Worm (Caenorhabditis elegans) whole organism, L4 larva: ENCODE results near the gene C50B6.7.

Experiments
- F10B5.3 ChIP-seq: sonication (generic microtip); optimal IDR thresholded peaks from 2 replicates; lab custom pipeline; 2016; ENCODE audit warnings: mild to moderate bottlenecking, missing genetic modification characterization, missing compliant biosample characterization
- F26F4.8 ChIP-seq: fragments of 200-800 bp; sonication (Bioruptor generic); conservative IDR thresholded peaks from 2 replicates; pipeline ENCODE4 v1.3.6; 2022; ENCODE audit warnings: missing genetic modification characterization, missing compliant biosample characterization
- F44E2.7 ChIP-seq: fragments of 200-800 bp; sonication (Bioruptor generic); IDR thresholded peaks from 2 replicates; pipeline ENCODE4 v2.1.2; 2022; ENCODE audit warnings: missing genetic modification characterization, missing compliant biosample characterization
- F49E8.2 ChIP-seq: sonication (generic microtip); optimal IDR thresholded peaks from 2 replicates; lab custom pipeline; 2016; ENCODE audit warnings: missing compliant biosample characterization, mild to moderate bottlenecking, missing genetic modification characterization, borderline replicate concordance
- R02D3.7 ChIP-seq: fragments of 150-350 bp; sonication (generic microtip); optimal IDR thresholded peaks from 3 replicates; lab custom pipeline; 2014; ENCODE audit warnings: missing biosample characterization, missing genetic modification characterization
- T20F7.1 ChIP-seq: fragments of 200-800 bp; sonication (Bioruptor generic); optimal IDR thresholded peaks from 2 replicates; lab custom pipeline; 2018; ENCODE audit warnings: mild to moderate bottlenecking, missing genetic modification characterization, missing compliant biosample characterization
- T26A8.4 ChIP-seq: fragments of 200-800 bp; sonication (Bioruptor generic); IDR thresholded peaks from 2 replicates; pipeline ENCODE4 v1.3.6; 2022; ENCODE audit warnings: missing genetic modification characterization, missing compliant biosample characterization
- Y48G9A.11 ChIP-seq: fragments of 200-800 bp; sonication (Bioruptor generic); IDR thresholded peaks from 2 replicates; pipeline ENCODE4 v1.3.6; 2022; ENCODE audit warnings: missing genetic modification reagents, missing genetic modification characterization, missing compliant biosample characterization
- ZK337.2 ChIP-seq: fragments of 200-800 bp; sonication (Bioruptor generic); IDR thresholded peaks from 2 replicates; pipeline ENCODE4 v1.3.6; 2022; ENCODE audit warnings: missing genetic modification reagents, missing genetic modification characterization, missing compliant biosample characterization
- aha-1 ChIP-seq: fragments of 150-350 bp; peaks from one replicate; lab custom pipeline; 2014; ENCODE audit warnings: missing biosample characterization, missing genetic modification characterization
- aly-2 ChIP-seq: sonication (generic microtip); optimal IDR thresholded peaks from 2 replicates; lab custom pipeline; 2018; ENCODE audit warnings: missing biosample characterization, missing genetic modification characterization
- ceh-28 ChIP-seq: fragments of 150-350 bp; optimal IDR thresholded peaks from 2 replicates; lab custom pipeline; 2014; ENCODE audit warnings: missing biosample characterization, missing genetic modification reagents, missing genetic modification characterization
- ceh-44 ChIP-seq: fragments of 200-800 bp; sonication (Bioruptor generic); IDR thresholded peaks from 2 replicates; pipeline ENCODE4 v1.3.6; 2022; ENCODE audit warnings: missing genetic modification reagents, missing genetic modification characterization, missing compliant biosample characterization
- ctbp-1 ChIP-seq: fragments of 200-800 bp; sonication (Bioruptor generic); IDR thresholded peaks from 2 replicates; pipeline ENCODE4 v1.3.6; 2022; ENCODE audit warnings: missing genetic modification reagents, missing genetic modification characterization, missing compliant biosample characterization
- daf-19 ChIP-seq: fragments of 200-800 bp; sonication (Bioruptor generic); conservative IDR thresholded peaks from 2 replicates; pipeline ENCODE4 v1.3.6; 2022; ENCODE audit warnings: missing genetic modification characterization, missing compliant biosample characterization
- dmd-8 ChIP-seq: fragments of 200-800 bp; sonication (Bioruptor generic); IDR thresholded peaks from 2 replicates; pipeline ENCODE4 v1.3.6; 2022; ENCODE audit warnings: missing genetic modification characterization, missing compliant biosample characterization
- dmd-9 ChIP-seq: fragments of 200-800 bp; sonication (Bioruptor generic); IDR thresholded peaks from 2 replicates; pipeline ENCODE4 v1.3.6; 2022; ENCODE audit warnings: missing genetic modification reagents, missing genetic modification characterization, missing compliant biosample characterization
- dpl-1 ChIP-seq: fragments of 150-350 bp; optimal IDR thresholded peaks from 2 replicates; lab custom pipeline; 2014; ENCODE audit warnings: missing biosample characterization, missing genetic modification reagents, missing genetic modification characterization
- duxl-1 ChIP-seq: sonication (generic microtip); optimal IDR thresholded peaks from 2 replicates; lab custom pipeline; 2016; ENCODE audit warnings: mild to moderate bottlenecking, missing genetic modification characterization, moderate library complexity, missing compliant biosample characterization; ENCODE audit not compliant: poor library complexity
- dve-1 ChIP-seq: sonication (generic microtip); optimal IDR thresholded peaks from 2 replicates; lab custom pipeline; 2017; ENCODE audit warnings: antibody characterized with exemption, mild to moderate bottlenecking, missing genetic modification characterization, missing compliant biosample characterization; ENCODE audit not compliant: insufficient read depth
- egl-27 ChIP-seq: sonication (generic microtip); optimal IDR thresholded peaks from 3 replicates; lab custom pipeline; 2017; ENCODE audit warnings: missing biosample characterization, missing genetic modification reagents, missing genetic modification characterization
- hlh-11 ChIP-seq: fragments of 200-800 bp; sonication (Bioruptor generic); optimal IDR thresholded peaks from 2 replicates; lab custom pipeline; 2018; ENCODE audit warnings: mild to moderate bottlenecking, missing genetic modification characterization, missing compliant biosample characterization
- jun-1 ChIP-seq: fragments of 150-350 bp; optimal IDR thresholded peaks from 2 replicates; lab custom pipeline; 2014; ENCODE audit warnings: missing biosample characterization, missing genetic modification reagents, missing genetic modification characterization
- lin-29 ChIP-seq: fragments of 200-800 bp; sonication (Bioruptor generic); IDR thresholded peaks from 2 replicates; pipeline ENCODE4 v1.3.6; 2022; ENCODE audit warnings: missing genetic modification reagents, missing genetic modification characterization, missing compliant biosample characterization
- lin-38 ChIP-seq: fragments of 200-800 bp; sonication (Bioruptor generic); IDR thresholded peaks from 2 replicates; pipeline ENCODE4 v1.3.6; 2022; ENCODE audit warnings: missing genetic modification reagents, missing genetic modification characterization, missing compliant biosample characterization
- lin-39 ChIP-seq: fragments of 150-350 bp; optimal IDR thresholded peaks from 2 replicates; lab custom pipeline; 2014; ENCODE audit warnings: missing biosample characterization, missing genetic modification reagents, missing genetic modification characterization
- mep-1 ChIP-seq: fragments of 150-350 bp; sonication (generic microtip); optimal IDR thresholded peaks from 3 replicates; lab custom pipeline; 2014; ENCODE audit warnings: missing biosample characterization, missing genetic modification characterization
- mes-2 ChIP-seq: sonication (generic microtip); optimal IDR thresholded peaks from 2 replicates; lab custom pipeline; 2016; ENCODE audit warnings: missing genotype, mild to moderate bottlenecking, missing genetic modification characterization, missing compliant biosample characterization; ENCODE audit not compliant: poor library complexity, severe bottlenecking
- nhr-10 ChIP-seq: fragments of 150-350 bp; optimal IDR thresholded peaks from 2 replicates; lab custom pipeline; 2014; ENCODE audit warnings: missing biosample characterization, missing genetic modification characterization
- nhr-102 ChIP-seq: sonication (generic microtip); optimal IDR thresholded peaks from 2 replicates; lab custom pipeline; 2016; ENCODE audit warnings: mild to moderate bottlenecking, missing genetic modification characterization, moderate library complexity, missing compliant biosample characterization
- nhr-28 ChIP-seq: fragments of 150-350 bp; optimal IDR thresholded peaks from 2 replicates; lab custom pipeline; 2014; ENCODE audit warnings: missing biosample characterization, missing genetic modification characterization
- nhr-42 ChIP-seq: fragments of 200-800 bp; sonication (Bioruptor generic); IDR thresholded peaks from 2 replicates; pipeline ENCODE4 v1.3.6; 2022; ENCODE audit warnings: missing genetic modification characterization, missing compliant biosample characterization
- nhr-48 ChIP-seq: sonication (generic microtip); optimal IDR thresholded peaks from 2 replicates; lab custom pipeline; 2016; ENCODE audit warnings: mild to moderate bottlenecking, missing genetic modification characterization, missing compliant biosample characterization
- nhr-6 ChIP-seq: fragments of 150-350 bp; optimal IDR thresholded peaks from 2 replicates; lab custom pipeline; 2014; ENCODE audit warnings: missing biosample characterization, missing genetic modification characterization
- nhr-76 ChIP-seq: fragments of 150-350 bp; optimal IDR thresholded peaks from 2 replicates; lab custom pipeline; 2014; ENCODE audit warnings: missing biosample characterization, missing genetic modification characterization
- pqm-1 ChIP-seq: sonication (generic microtip); optimal IDR thresholded peaks from 2 replicates; lab custom pipeline; 2017; ENCODE audit warnings: missing biosample characterization, missing genetic modification characterization
- rbr-2 ChIP-seq: sonication (generic microtip); optimal IDR thresholded peaks from 2 replicates; lab custom pipeline; 2016; ENCODE audit warnings: missing genotype, missing genetic modification characterization, missing compliant biosample characterization
- saeg-2 ChIP-seq: fragments of 200-800 bp; sonication (Bioruptor generic); IDR thresholded peaks from 2 replicates; pipeline ENCODE4 v1.3.6; 2022; ENCODE audit warnings: missing genetic modification reagents, missing genetic modification characterization, missing compliant biosample characterization
- tag-97 ChIP-seq: fragments of 200-800 bp; sonication (Bioruptor generic); IDR thresholded peaks from 2 replicates; pipeline ENCODE4 v1.3.6; 2022; ENCODE audit warnings: missing genetic modification characterization, missing compliant biosample characterization
- tra-1 ChIP-seq: fragments of 200-800 bp; sonication (Bioruptor generic); IDR thresholded peaks from 2 replicates; pipeline ENCODE4 v1.3.6; 2022; ENCODE audit warnings: missing genetic modification reagents, missing genetic modification characterization, missing compliant biosample characterization
- unc-130 ChIP-seq: sonication (generic microtip); optimal IDR thresholded peaks from 2 replicates; lab custom pipeline; 2016; ENCODE audit warnings: missing genetic modification reagents, missing genetic modification characterization, missing compliant biosample characterization
- unc-62 ChIP-seq, 3 experiments: fragments of 150-350 bp in 1 of 3; sonication (generic microtip); optimal IDR thresholded peaks in 2 of 3; peaks in 1 of 3; 1 replicate in 1 of 3; 2 replicates in 2 of 3; lab custom pipeline; 2014 to 2017; ENCODE audit warnings: missing biosample characterization in 3 of 3, missing genetic modification characterization in 3 of 3, missing genetic modification reagents in 3 of 3, missing genotype in 1 of 3
- vab-7 ChIP-seq: fragments of 200-800 bp; sonication (Bioruptor generic); IDR thresholded peaks from 2 replicates; pipeline ENCODE4 v1.3.6; 2022; ENCODE audit warnings: missing genetic modification reagents, missing genetic modification characterization, missing compliant biosample characterization
- zag-1 ChIP-seq: fragments of 150-350 bp; optimal IDR thresholded peaks from 2 replicates; lab custom pipeline; 2014; ENCODE audit warnings: missing biosample characterization, missing genetic modification characterization
- zip-2 ChIP-seq: fragments of 150-350 bp; optimal IDR thresholded peaks from 2 replicates; lab custom pipeline; 2014; ENCODE audit warnings: missing biosample characterization, missing genetic modification characterization

Gene C50B6.7

DNA sequence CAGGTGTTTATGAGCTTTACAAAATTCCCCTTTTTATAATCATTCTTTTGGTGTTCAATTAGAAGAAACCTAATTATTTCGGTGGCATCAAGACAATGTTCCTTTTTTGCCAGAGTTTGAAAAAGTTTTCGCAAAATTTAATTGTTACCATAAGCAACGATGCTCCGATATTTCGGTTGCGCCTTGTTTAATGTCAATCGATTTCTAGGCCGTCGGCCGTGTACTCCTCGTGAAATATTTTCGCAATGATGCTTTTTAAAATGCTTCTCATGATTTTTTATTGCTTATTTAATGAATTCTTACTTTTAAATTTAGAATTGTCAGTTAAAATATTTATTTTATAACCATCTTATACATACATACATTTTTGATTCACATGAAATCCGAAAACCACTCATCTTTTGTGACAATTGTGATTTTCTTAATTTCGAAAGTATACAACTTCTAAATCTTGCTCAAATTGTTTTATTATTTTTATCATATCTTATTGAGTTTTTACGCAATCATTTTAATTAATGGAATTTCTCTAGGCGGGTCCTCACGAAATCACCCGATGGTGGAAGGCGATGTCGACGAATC, 11.6 kb downstream of the C50B6.7 start, which contains the start of gene C50B6.3 (continued):
- TF ChIP-seq Y48G9A.11, result peak; percentile 96
- TF ChIP-seq dve-1 (tag; lab: Kevin White, UChicago), result peak; percentile 80
- TF ChIP-seq lin-39 (tag; lab: Kevin White, UChicago), result peak; percentile 10
- no peak for TF ChIP-seq jun-1 (tag; lab: Kevin White, UChicago)
- peak; percentile 66 for TF ChIP-seq rbr-2 (tag; lab: Kevin White, UChicago)
- no peak for TF ChIP-seq saeg-2 (GFP tag; lab: Robert Waterston, UW)
- peak; percentile 67 for TF ChIP-seq mep-1 (tag; lab: Kevin White, UChicago)
- TF ChIP-seq dmd-8 (GFP tag; lab: Robert Waterston, UW), result no peak
- peak; percentile 83 for TF ChIP-seq duxl-1
- peak; percentile 20 for TF ChIP-seq nhr-28
- no peak for TF ChIP-seq tag-97 (GFP tag; lab: Robert Waterston, UW)
- peak; percentile 71 for TF ChIP-seq lin-38 (GFP tag; lab: Robert Waterston, UW)
- TF ChIP-seq zag-1, result no peak
- TF ChIP-seq pqm-1, result no peak
- 0 out of 2 replicates have a peak, but pooled peaks have one; percentile 44 for TF ChIP-seq T26A8.4 (GFP tag; lab: Robert Waterston, UW)
- TF ChIP-seq aha-1 (tag; lab: Kevin White, UChicago), result peak; percentile 73
- no peak for TF ChIP-seq F26F4.8 (GFP tag; lab: Robert Waterston, UW)
- TF ChIP-seq F49E8.2 (tag; lab: Kevin White, UChicago), result no peak
- TF ChIP-seq daf-19 (GFP tag; lab: Robert Waterston, UW), result no peak
- TF ChIP-seq unc-130 (GFP tag; lab: Kevin White, UChicago), result peak; percentile 71
- TF ChIP-seq R02D3.7 (tag; lab: Kevin White, UChicago), result no peak
- no peak for TF ChIP-seq ctbp-1 (GFP tag; lab: Robert Waterston, UW)
- TF ChIP-seq unc-62 (GFP tag; optimal IDR thresholded peaks at IDR 0.05 in 1 of 2; lab: Kevin White, UChicago), result peak in 1 of 2 experiments; percentile 90
- TF ChIP-seq unc-62 (tag; optimal IDR thresholded peaks at IDR 0.05; lab: Kevin White, UChicago), result no peak
- peak; percentile 41 for TF ChIP-seq hlh-11
- TF ChIP-seq ceh-44, result no peak
- TF ChIP-seq, all 104 proteins: peak for 31

DNA sequence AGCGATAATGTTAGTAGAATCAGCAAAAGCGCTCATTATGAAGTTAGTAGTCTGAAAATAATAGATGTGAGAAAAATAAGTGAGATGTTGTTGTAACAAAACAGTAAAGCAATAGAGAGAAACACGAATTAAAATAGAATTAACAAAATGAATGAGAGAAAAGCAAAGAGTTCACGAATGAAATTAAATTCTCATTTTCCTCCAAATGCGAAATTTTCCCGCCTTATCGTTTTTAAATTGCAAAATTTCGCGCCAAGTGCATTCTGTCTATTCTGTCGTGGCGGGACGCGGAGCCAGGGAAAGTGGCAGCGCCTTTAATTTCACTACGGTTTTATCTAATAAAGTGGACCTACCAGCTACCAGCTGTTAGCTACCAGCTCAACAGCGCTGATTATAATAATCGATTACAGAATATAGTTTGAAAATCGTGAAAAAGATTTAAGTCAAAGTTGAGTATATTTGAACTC, 12.5 kb downstream of the C50B6.7 start, which contains the start of gene nasp-2:
nasp-2 (minus strand) TSS at position 51 of the 467 bp plus-strand sequence.
- TF ChIP-seq aly-2 (tag; lab: Kevin White, UChicago), result no peak
- TF ChIP-seq egl-27 (tag; lab: Kevin White, UChicago), result no peak
- TF ChIP-seq zip-2 (tag; lab: Kevin White, UChicago), result no peak
- peak; percentile 51; the same call in 1 of the 2 replicates for TF ChIP-seq ZK337.2 (GFP tag; lab: Robert Waterston, UW)
- TF ChIP-seq T20F7.1 (GFP tag; lab: Kevin White, UChicago), result peak; percentile 81
- no peak for TF ChIP-seq zag-1
- peak; percentile 63 for TF ChIP-seq dpl-1 (GFP tag; lab: Kevin White, UChicago)
- TF ChIP-seq nhr-42 (GFP tag; lab: Robert Waterston, UW), result no peak
- TF ChIP-seq nhr-102 (tag; lab: Kevin White, UChicago), result no peak
- peak; percentile 63 for TF ChIP-seq mes-2 (tag; lab: Kevin White, UChicago)
- no peak for TF ChIP-seq ceh-28 (tag; lab: Kevin White, UChicago)
- no peak for TF ChIP-seq duxl-1
- no peak for TF ChIP-seq tag-97 (GFP tag; lab: Robert Waterston, UW)
- 0 out of 2 replicates have a peak, but pooled peaks have one; percentile 43 for TF ChIP-seq dmd-9 (GFP tag; lab: Robert Waterston, UW)
- TF ChIP-seq nhr-76, result no peak
- peak; percentile 91 for TF ChIP-seq F49E8.2 (tag; lab: Kevin White, UChicago)
- TF ChIP-seq tra-1 (GFP tag; lab: Robert Waterston, UW), result 0 out of 2 replicates have a peak, but pooled peaks have one; percentile 8
- no peak for TF ChIP-seq nhr-10 (tag; lab: Kevin White, UChicago)
- no peak for TF ChIP-seq nhr-48 (tag; lab: Kevin White, UChicago)
- TF ChIP-seq Y48G9A.11, result peak; percentile 97
- no peak for TF ChIP-seq F44E2.7
- TF ChIP-seq ctbp-1 (GFP tag; lab: Robert Waterston, UW), result no peak
- no peak for TF ChIP-seq R02D3.7 (tag; lab: Kevin White, UChicago)
- no peak for TF ChIP-seq lin-29 (GFP tag; lab: Robert Waterston, UW)
- peak; percentile 87 for TF ChIP-seq unc-130 (GFP tag; lab: Kevin White, UChicago)
- TF ChIP-seq lin-39 (tag; lab: Kevin White, UChicago), result no peak
- TF ChIP-seq F26F4.8 (GFP tag; lab: Robert Waterston, UW), result no peak
- TF ChIP-seq F10B5.3 (tag; lab: Kevin White, UChicago), result no peak
- TF ChIP-seq nhr-6 (tag; lab: Kevin White, UChicago), result peak; percentile 77
- TF ChIP-seq vab-7 (GFP tag; lab: Robert Waterston, UW), result no peak
- peak; percentile 79 for TF ChIP-seq lin-38 (GFP tag; lab: Robert Waterston, UW)
